Fruit fly (Drosophila melanogaster): Measurements from ENCODE around the gene SdhD.
A peak's percentile ranks its signal among the peaks of the same experiment; 100 is the strongest.

- TF ChIP-seq psq (GFP tag; optimal IDR thresholded peaks at IDR 0.05) (no peak), Jra (GFP tag; optimal IDR thresholded peaks at IDR 0.05) (no peak), brk (GFP tag; optimal IDR thresholded peaks at IDR 0.05) (no peak), h (GFP tag; optimal IDR thresholded peaks at IDR 0.05) (no peak), Rel (GFP tag; optimal IDR thresholded peaks at IDR 0.05) (no peak), Rel (tag; optimal IDR thresholded peaks at IDR 0.05) (peak; percentile 97), GATAd (GFP tag; optimal IDR thresholded peaks at IDR 0.05) (no peak), Dif (GFP tag; optimal IDR thresholded peaks at IDR 0.05; ENCODE audit: partially characterized antibody) (no peak), Hr78 (GFP tag; optimal IDR thresholded peaks at IDR 0.05) (no peak)
These were observed 30.0 kb downstream of the SdhD start for dm6 chr3R:23730472-23730801.

Data from whole organism, wandering third instar larva.